Fruit fly (Drosophila melanogaster) whole organism, embryonic: ENCODE results near the gene CG6180.
A peak's percentile ranks its signal among the peaks of the same experiment; 100 is the strongest.

Experiments used
- Aef1 ChIP-seq: fragments of 200-800 bp; sonication (Bioruptor generic); IDR thresholded peaks from 3 replicates; pipeline ENCODE4 v1.3.6; 2022; ENCODE audit warnings: missing biosample characterization, missing genetic modification characterization
- BEAF-32 ChIP-seq: fragments of 200-800 bp; sonication (Bioruptor generic); optimal IDR thresholded peaks from 3 replicates; lab custom pipeline; 2017; ENCODE audit warnings: missing biosample characterization, missing genetic modification characterization, mild to moderate bottlenecking, moderate library complexity, missing genetic modification reagents
- CG10431 ChIP-seq: fragments of 200-800 bp; sonication (Bioruptor generic); optimal IDR thresholded peaks from 3 replicates; lab custom pipeline; 2018; ENCODE audit warnings: missing biosample characterization, mild to moderate bottlenecking, missing genetic modification characterization
- CG13775 ChIP-seq: fragments of 200-800 bp; sonication (Bioruptor generic); optimal IDR thresholded peaks from 3 replicates; lab custom pipeline; 2017; ENCODE audit warnings: missing biosample characterization, mild to moderate bottlenecking, missing genetic modification characterization
- CG14710 ChIP-seq: fragments of 200-800 bp; sonication (Bioruptor generic); optimal IDR thresholded peaks from 3 replicates; lab custom pipeline; 2019; ENCODE audit warnings: missing biosample characterization, mild to moderate bottlenecking, missing genetic modification characterization, moderate library complexity
- CG16813 ChIP-seq: fragments of 200-800 bp; sonication (Bioruptor generic); IDR thresholded peaks from 3 replicates; pipeline ENCODE4 v1.3.6; 2022; ENCODE audit warnings: missing biosample characterization, missing genetic modification characterization; ENCODE audit not compliant: partially characterized antibody
- CG17385 ChIP-seq: fragments of 200-800 bp; sonication (Bioruptor generic); optimal IDR thresholded peaks from 3 replicates; lab custom pipeline; 2018; ENCODE audit warnings: missing biosample characterization, mild to moderate bottlenecking, missing genetic modification characterization
- CG2202 ChIP-seq: fragments of 200-800 bp; sonication (Bioruptor generic); optimal IDR thresholded peaks from 2 replicates; lab custom pipeline; 2018; ENCODE audit warnings: missing biosample characterization, mild to moderate bottlenecking, missing genetic modification characterization
- CG31388 ChIP-seq: fragments of 200-800 bp; sonication (Bioruptor generic); optimal IDR thresholded peaks from 2 replicates; lab custom pipeline; 2016; ENCODE audit warnings: missing biosample characterization, missing genetic modification characterization
- CG3163 ChIP-seq: fragments of 200-800 bp; sonication (Bioruptor generic); optimal IDR thresholded peaks from 3 replicates; lab custom pipeline; 2016; ENCODE audit warnings: missing biosample characterization, missing genetic modification characterization
- CG33557 ChIP-seq: fragments of 200-800 bp; sonication (Bioruptor generic); optimal IDR thresholded peaks from 2 replicates; lab custom pipeline; 2019; ENCODE audit warnings: missing biosample characterization, mild to moderate bottlenecking, missing genetic modification characterization, moderate library complexity
- CG7839 ChIP-seq: fragments of 200-800 bp; sonication (Bioruptor generic); optimal IDR thresholded peaks from 3 replicates; lab custom pipeline; 2018; ENCODE audit warnings: missing biosample characterization, mild to moderate bottlenecking, missing genetic modification characterization, moderate library complexity
- CG9932 ChIP-seq: fragments of 200-800 bp; sonication (Bioruptor generic); IDR thresholded peaks from 2 replicates; pipeline ENCODE4 v1.3.6; 2022; ENCODE audit warnings: missing biosample characterization, missing genetic modification characterization
- CkIIα-i1 ChIP-seq: fragments of 200-800 bp; sonication (Bioruptor generic); IDR thresholded peaks from 2 replicates; pipeline ENCODE4 v1.3.6; 2022; ENCODE audit warnings: missing biosample characterization, missing genetic modification characterization
- Dek ChIP-seq: fragments of 200-800 bp; sonication (Bioruptor generic); optimal IDR thresholded peaks from 3 replicates; lab custom pipeline; 2019; ENCODE audit warnings: missing biosample characterization, mild to moderate bottlenecking, missing genetic modification characterization, moderate library complexity
- Dip2 ChIP-seq: fragments of 200-800 bp; sonication (Bioruptor generic); IDR thresholded peaks from 2 replicates; pipeline ENCODE4 v1.3.6; 2022; ENCODE audit warnings: missing biosample characterization, missing genetic modification characterization
- Dref ChIP-seq: fragments of 200-800 bp; sonication (Bioruptor generic); IDR thresholded peaks from 2 replicates; pipeline ENCODE4 v1.3.6; 2022; ENCODE audit warnings: missing biosample characterization, missing genetic modification characterization
- HLH3B ChIP-seq: fragments of 200-800 bp; sonication (Bioruptor generic); IDR thresholded peaks from 2 replicates; pipeline ENCODE4 v1.3.6; 2022; ENCODE audit warnings: missing biosample characterization, missing genetic modification characterization
- HLH4C ChIP-seq: fragments of 200-800 bp; sonication (Bioruptor generic); IDR thresholded peaks from 3 replicates; pipeline ENCODE4 v1.3.6; 2022; ENCODE audit warnings: missing biosample characterization, missing genetic modification characterization; ENCODE audit not compliant: partially characterized antibody
- HLH54F ChIP-seq: fragments of 200-800 bp; sonication (Bioruptor generic); optimal IDR thresholded peaks from 3 replicates; lab custom pipeline; 2016; ENCODE audit warnings: missing biosample characterization, missing genetic modification characterization
- NC2β ChIP-seq: fragments of 200-800 bp; sonication (Bioruptor generic); optimal IDR thresholded peaks from 2 replicates; lab custom pipeline; 2016; ENCODE audit warnings: missing biosample characterization, missing genetic modification characterization
- NFAT ChIP-seq: fragments of 200-800 bp; sonication (Bioruptor generic); IDR thresholded peaks from 2 replicates; pipeline ENCODE4 v1.3.6; 2022; ENCODE audit warnings: missing biosample characterization, missing genetic modification characterization
- Neu2 ChIP-seq: fragments of 200-800 bp; sonication (Bioruptor generic); optimal IDR thresholded peaks from 3 replicates; lab custom pipeline; 2016; ENCODE audit warnings: missing biosample characterization, missing genetic modification characterization, borderline replicate concordance
- Nf-YA ChIP-seq: fragments of 200-800 bp; sonication (Bioruptor generic); IDR thresholded peaks from 2 replicates; pipeline ENCODE4 v1.3.6; 2022; ENCODE audit warnings: missing biosample characterization, missing genetic modification characterization
- Nf-YB ChIP-seq: fragments of 200-800 bp; sonication (Bioruptor generic); optimal IDR thresholded peaks from 3 replicates; lab custom pipeline; 2019; ENCODE audit warnings: missing biosample characterization, mild to moderate bottlenecking, missing genetic modification characterization, moderate library complexity
- NfI ChIP-seq: fragments of 200-800 bp; sonication (Bioruptor generic); optimal IDR thresholded peaks from 3 replicates; lab custom pipeline; 2018; ENCODE audit warnings: missing biosample characterization, mild to moderate bottlenecking, missing genetic modification characterization, moderate library complexity
- PHDP ChIP-seq: fragments of 200-800 bp; sonication (Bioruptor generic); optimal IDR thresholded peaks from 3 replicates; lab custom pipeline; 2018; ENCODE audit warnings: missing biosample characterization, mild to moderate bottlenecking, missing genetic modification characterization, moderate library complexity
- Sox102F ChIP-seq: fragments of 200-800 bp; sonication (Bioruptor generic); optimal IDR thresholded peaks from 2 replicates; lab custom pipeline; 2018; ENCODE audit warnings: missing biosample characterization, mild to moderate bottlenecking, missing genetic modification characterization, moderate library complexity
- Sry-δ ChIP-seq: fragments of 200-800 bp; sonication (Bioruptor generic); optimal IDR thresholded peaks from 2 replicates; lab custom pipeline; 2016; ENCODE audit warnings: missing biosample characterization, missing genetic modification characterization
- croc ChIP-seq: fragments of 200-800 bp; sonication (Bioruptor generic); conservative IDR thresholded peaks from 3 replicates; pipeline ENCODE4 v1.3.6; 2022; ENCODE audit warnings: missing biosample characterization, missing genetic modification characterization
- dmrt11E ChIP-seq: fragments of 200-800 bp; sonication (Bioruptor generic); optimal IDR thresholded peaks from 3 replicates; lab custom pipeline; 2018; ENCODE audit warnings: missing biosample characterization, mild to moderate bottlenecking, missing genetic modification characterization, moderate library complexity
- grau ChIP-seq: fragments of 200-800 bp; optimal IDR thresholded peaks from 3 replicates; lab custom pipeline; 2019; ENCODE audit warnings: missing biosample characterization, mild to moderate bottlenecking, missing genetic modification characterization, moderate library complexity
- inv ChIP-seq: fragments of 200-800 bp; sonication (Bioruptor generic); IDR thresholded peaks from 2 replicates; pipeline ENCODE4 v1.3.6; 2022; ENCODE audit warnings: missing biosample characterization, missing genetic modification characterization; ENCODE audit not compliant: partially characterized antibody
- jumu ChIP-seq: fragments of 200-800 bp; sonication (Bioruptor generic); optimal IDR thresholded peaks from 3 replicates; lab custom pipeline; 2016; ENCODE audit warnings: missing biosample characterization, missing genetic modification characterization
- kah ChIP-seq: fragments of 200-800 bp; sonication (Bioruptor generic); optimal IDR thresholded peaks from 2 replicates; lab custom pipeline; 2018; ENCODE audit warnings: missing biosample characterization, mild to moderate bottlenecking, missing genetic modification characterization
- lola ChIP-seq, 3 experiments: fragments of >200 bp in 2 of 3; fragments of 200-800 bp in 1 of 3; sonication (Bioruptor generic) in 1 of 3; optimal IDR thresholded peaks; 2 replicates each; lab custom pipeline; 2017 to 2019; ENCODE audit warnings: missing biosample characterization in 3 of 3, missing genetic modification characterization in 3 of 3, mild to moderate bottlenecking in 1 of 3, moderate library complexity in 1 of 3
- mam ChIP-seq: fragments of 200-800 bp; sonication (Bioruptor generic); optimal IDR thresholded peaks from 3 replicates; lab custom pipeline; 2016; ENCODE audit warnings: missing biosample characterization, missing genetic modification characterization
- odd ChIP-seq: fragments of 200-800 bp; sonication (Bioruptor generic); optimal IDR thresholded peaks from 2 replicates; lab custom pipeline; 2017; ENCODE audit warnings: missing biosample characterization, mild to moderate bottlenecking, missing genetic modification characterization
- prd ChIP-seq, 3 experiments: fragments of >200 bp in 2 of 3; fragments of 200-800 bp in 1 of 3; sonication (Bioruptor generic) in 1 of 3; optimal IDR thresholded peaks in 2 of 3; IDR thresholded peaks in 1 of 3; 2 replicates in 2 of 3; 3 replicates in 1 of 3; pipeline versions ENCODE4 v1.3.6 to Lab custom; 2017 to 2022; ENCODE audit warnings: missing biosample characterization in 1 of 3, missing genetic modification characterization in 1 of 3
- scrt ChIP-seq: fragments of 200-800 bp; sonication (Bioruptor generic); optimal IDR thresholded peaks from 2 replicates; lab custom pipeline; 2018; ENCODE audit warnings: missing biosample characterization, mild to moderate bottlenecking, missing genetic modification characterization, moderate library complexity
- seq ChIP-seq: fragments of 200-800 bp; sonication (Bioruptor generic); IDR thresholded peaks from 2 replicates; pipeline ENCODE4 v1.3.6; 2022; ENCODE audit warnings: missing biosample characterization, missing genetic modification characterization
- sna ChIP-seq: fragments of 200-800 bp; sonication (Bioruptor generic); IDR thresholded peaks from 2 replicates; pipeline ENCODE4 v1.3.6; 2022; ENCODE audit warnings: missing biosample characterization, missing genetic modification characterization; ENCODE audit not compliant: partially characterized antibody
- sr ChIP-seq: fragments of 200-800 bp; sonication (Bioruptor generic); IDR thresholded peaks from 3 replicates; pipeline ENCODE4 v1.3.6; 2022; ENCODE audit warnings: missing biosample characterization, missing genetic modification characterization
- ssp ChIP-seq: fragments of 200-800 bp; sonication (Bioruptor generic); IDR thresholded peaks from 2 replicates; pipeline ENCODE4 v1.3.6; 2022; ENCODE audit warnings: missing biosample characterization, missing genetic modification characterization
- unc-4 ChIP-seq: fragments of 200-800 bp; sonication (Bioruptor generic); IDR thresholded peaks from 2 replicates; pipeline ENCODE4 v1.3.6; 2022; ENCODE audit warnings: missing biosample characterization, missing genetic modification characterization; ENCODE audit not compliant: partially characterized antibody
- vvl ChIP-seq: fragments of 200-800 bp; sonication (Bioruptor generic); IDR thresholded peaks from 2 replicates; pipeline ENCODE4 v1.3.6; 2022; ENCODE audit warnings: missing biosample characterization, missing genetic modification characterization
- wdn ChIP-seq: fragments of 200-800 bp; sonication (Bioruptor generic); IDR thresholded peaks from 2 replicates; pipeline ENCODE4 v1.3.6; 2022; ENCODE audit warnings: missing biosample characterization, missing genetic modification characterization
- zen ChIP-seq: fragments of 200-800 bp; sonication (Bioruptor generic); optimal IDR thresholded peaks from 3 replicates; lab custom pipeline; 2018; ENCODE audit warnings: missing biosample characterization, mild to moderate bottlenecking, missing genetic modification characterization, moderate library complexity
- zfh2 ChIP-seq: fragments of 200-800 bp; sonication (Bioruptor generic); optimal IDR thresholded peaks from 2 replicates; lab custom pipeline; 2016; ENCODE audit warnings: missing biosample characterization, missing genetic modification characterization

Gene CG6180

dm6 chr2L:12721794-12722315 is 14.4 kb downstream of the CG6180 start, which contains the start of gene Pih1D1 (continued):
- TF ChIP-seq croc (peak; percentile 96), NFAT (GFP tag; lab: Robert Waterston, UW) (peak; percentile 90), sna (no peak), CG31388 (GFP tag; lab: Kevin White, UChicago) (peak; percentile 88), sr (GFP tag; lab: Robert Waterston, UW) (peak; percentile 63; the same call in 1 of the 3 replicates), inv (GFP tag; lab: Robert Waterston, UW) (no peak), CG3163 (GFP tag; lab: Kevin White, UChicago) (peak; percentile 68), CG14710 (peak; percentile 97), dmrt11E (tag; lab: Kevin White, UChicago) (peak; percentile 94), HLH4C (GFP tag; lab: Robert Waterston, UW) (no peak), Aef1 (GFP tag; lab: Robert Waterston, UW) (peak; percentile 95), PHDP (tag; lab: Kevin White, UChicago) (peak; percentile 92), mam (GFP tag; lab: Kevin White, UChicago) (peak; percentile 96), Dref (GFP tag; lab: Robert Waterston, UW) (peak; percentile 31; the same call in 1 of the 2 replicates), prd (optimal IDR thresholded peaks at IDR 0.05; lab: Kevin White, UChicago) (no peak), prd (GFP tag; IDR thresholded peaks at IDR 0.05; lab: Robert Waterston, UW) (peak; percentile 97), scrt (GFP tag; lab: Kevin White, UChicago) (peak; percentile 83), Nf-YB (GFP tag; lab: Kevin White, UChicago) (peak; percentile 77), ssp (GFP tag; lab: Robert Waterston, UW) (peak; percentile 89), wdn (GFP tag; lab: Robert Waterston, UW) (peak; percentile 91), odd (peak; percentile 67), grau (peak; percentile 95), BEAF-32 (peak; percentile 62), CG10431 (no peak), NfI (GFP tag; lab: Kevin White, UChicago) (peak; percentile 94), Nf-YA (GFP tag; lab: Robert Waterston, UW) (peak; percentile 80), kah (GFP tag; lab: Kevin White, UChicago) (peak; percentile 78), zen (tag; lab: Kevin White, UChicago) (peak; percentile 95), Dip2 (GFP tag; lab: Robert Waterston, UW) (peak; percentile 69; the same call in 1 of the 2 replicates), jumu (peak; percentile 90), CG7839 (tag; lab: Kevin White, UChicago) (peak; percentile 97), zfh2 (GFP tag; lab: Kevin White, UChicago) (peak; percentile 95), HLH3B (GFP tag; lab: Robert Waterston, UW) (peak; percentile 92), vvl (GFP tag; lab: Robert Waterston, UW) (peak; percentile 97), Sry-δ (GFP tag; lab: Kevin White, UChicago) (peak; percentile 55), CG13775 (GFP tag; lab: Kevin White, UChicago) (peak; percentile 98), Dek (tag; lab: Kevin White, UChicago) (peak; percentile 92), CG9932 (GFP tag; lab: Robert Waterston, UW) (peak; percentile 97), unc-4 (no peak), CG16813 (GFP tag; lab: Robert Waterston, UW) (no peak), Sox102F (GFP tag; lab: Kevin White, UChicago) (peak; percentile 95), CG17385 (peak; percentile 88), CG2202 (tag; lab: Kevin White, UChicago) (peak; percentile 75), NC2β (GFP tag; lab: Kevin White, UChicago) (peak; percentile 87), Neu2 (GFP tag; lab: Kevin White, UChicago) (peak; percentile 44), seq (GFP tag; lab: Robert Waterston, UW) (peak; percentile 90), lola (GFP tag; optimal IDR thresholded peaks at IDR 0.05; lab: Kevin White, UChicago) (peak in 1 of 3 experiments; percentile 96), CkIIα-i1 (GFP tag; lab: Robert Waterston, UW) (peak; percentile 77), HLH54F (GFP tag; lab: Kevin White, UChicago) (peak; percentile 95), CG33557 (peak; percentile 91)
